Worm (Caenorhabditis elegans) whole organism, mixed stage, embryonic: ENCODE measurements around the gene K07D4.4.

Experiments
- M03D4.4 ChIP-seq: sonication (generic microtip); optimal IDR thresholded peaks from 2 replicates; lab custom pipeline; 2017; ENCODE audit warnings: mild to moderate bottlenecking, missing genetic modification characterization, missing compliant biosample characterization
- bed-3 ChIP-seq: fragments of 200-800 bp; sonication (Bioruptor generic); optimal IDR thresholded peaks from 3 replicates; lab custom pipeline; 2018; ENCODE audit warnings: mild to moderate bottlenecking, missing genetic modification characterization, moderate library complexity, missing compliant biosample characterization
- blmp-1 ChIP-seq: fragments of 150-350 bp; optimal IDR thresholded peaks from 2 replicates; lab custom pipeline; 2014; ENCODE audit warnings: missing biosample characterization, missing genetic modification characterization
- ceh-39 ChIP-seq: fragments of 150-350 bp; optimal IDR thresholded peaks from 2 replicates; lab custom pipeline; 2014; ENCODE audit warnings: missing biosample characterization, missing genetic modification characterization
- ceh-43 ChIP-seq: fragments of 200-800 bp; sonication (Bioruptor generic); optimal IDR thresholded peaks from 2 replicates; lab custom pipeline; 2018; ENCODE audit warnings: mild to moderate bottlenecking, missing genetic modification characterization, moderate library complexity, missing compliant biosample characterization
- ces-1 ChIP-seq: fragments of 150-350 bp; optimal IDR thresholded peaks from 2 replicates; lab custom pipeline; 2014; ENCODE audit warnings: missing biosample characterization, missing genetic modification reagents, missing genetic modification characterization
- cnd-1 ChIP-seq: fragments of 200-800 bp; sonication (Bioruptor generic); optimal IDR thresholded peaks from 2 replicates; lab custom pipeline; 2018; ENCODE audit warnings: mild to moderate bottlenecking, missing genetic modification characterization, missing compliant biosample characterization
- drap-1 ChIP-seq: fragments of 200-800 bp; sonication (Bioruptor generic); optimal IDR thresholded peaks from 3 replicates; lab custom pipeline; 2018; ENCODE audit warnings: mild to moderate bottlenecking, missing genetic modification characterization, missing compliant biosample characterization
- elt-1 ChIP-seq: sonication (generic microtip); optimal IDR thresholded peaks from 2 replicates; lab custom pipeline; 2017; ENCODE audit warnings: missing genetic modification characterization, mild to moderate bottlenecking, missing compliant biosample characterization, antibody characterized with exemption, moderate library complexity, borderline replicate concordance; ENCODE audit not compliant: insufficient read depth
- elt-3 ChIP-seq: fragments of 150-350 bp; optimal IDR thresholded peaks from 2 replicates; lab custom pipeline; 2014; ENCODE audit warnings: missing biosample characterization, missing genetic modification characterization
- flh-1 ChIP-seq: fragments of 200-800 bp; sonication (Bioruptor generic); optimal IDR thresholded peaks from 2 replicates; lab custom pipeline; 2018; ENCODE audit warnings: mild to moderate bottlenecking, missing genetic modification characterization, moderate library complexity, missing compliant biosample characterization
- ham-2 ChIP-seq: fragments of 200-800 bp; sonication (Bioruptor generic); optimal IDR thresholded peaks from 2 replicates; lab custom pipeline; 2018; ENCODE audit warnings: mild to moderate bottlenecking, missing genetic modification characterization, missing compliant biosample characterization
- hlh-1 ChIP-seq: fragments of 150-350 bp; optimal IDR thresholded peaks from 2 replicates; lab custom pipeline; 2014; ENCODE audit warnings: missing biosample characterization, missing genetic modification reagents, missing genetic modification characterization
- lin-13 ChIP-seq: fragments of 150-350 bp; optimal IDR thresholded peaks from 2 replicates; lab custom pipeline; 2014; ENCODE audit warnings: missing biosample characterization, missing genetic modification characterization
- lin-32 ChIP-seq: fragments of 200-800 bp; sonication (Bioruptor generic); optimal IDR thresholded peaks from 2 replicates; lab custom pipeline; 2018; ENCODE audit warnings: mild to moderate bottlenecking, missing genetic modification characterization, missing compliant biosample characterization
- lsy-2 ChIP-seq: fragments of 150-350 bp; optimal IDR thresholded peaks from 2 replicates; lab custom pipeline; 2014; ENCODE audit warnings: missing biosample characterization, missing genetic modification characterization
- mab-5 ChIP-seq: fragments of 150-350 bp; optimal IDR thresholded peaks from 2 replicates; lab custom pipeline; 2014; ENCODE audit warnings: missing biosample characterization, missing genetic modification characterization
- mep-1 ChIP-seq: fragments of 150-350 bp; optimal IDR thresholded peaks from 2 replicates; lab custom pipeline; 2017; ENCODE audit warnings: missing biosample characterization, missing genetic modification reagents, missing genetic modification characterization, inconsistent platforms
- mls-2 ChIP-seq: sonication (generic microtip); optimal IDR thresholded peaks from 2 replicates; lab custom pipeline; 2016; ENCODE audit warnings: mild to moderate bottlenecking, missing genetic modification characterization, moderate library complexity, missing compliant biosample characterization
- nhr-12 ChIP-seq: fragments of 150-350 bp; optimal IDR thresholded peaks from 2 replicates; lab custom pipeline; 2014; ENCODE audit warnings: missing biosample characterization, missing genetic modification characterization
- nhr-237 ChIP-seq: fragments of 150-350 bp; optimal IDR thresholded peaks from 2 replicates; lab custom pipeline; 2014; ENCODE audit warnings: missing biosample characterization, missing genetic modification characterization
- nhr-28 ChIP-seq: fragments of 150-350 bp; optimal IDR thresholded peaks from 2 replicates; lab custom pipeline; 2014; ENCODE audit warnings: missing biosample characterization, missing genetic modification characterization
- nhr-76 ChIP-seq: sonication (generic microtip); optimal IDR thresholded peaks from 2 replicates; lab custom pipeline; 2017; ENCODE audit warnings: missing biosample characterization, missing genetic modification characterization
- pha-4 ChIP-seq: fragments of 150-350 bp; optimal IDR thresholded peaks from 2 replicates; lab custom pipeline; 2018; ENCODE audit warnings: missing biosample characterization, missing genetic modification reagents, missing genetic modification characterization
- sem-2 ChIP-seq: fragments of 200-800 bp; sonication (Bioruptor generic); optimal IDR thresholded peaks from 2 replicates; lab custom pipeline; 2018; ENCODE audit warnings: mild to moderate bottlenecking, missing genetic modification characterization, missing compliant biosample characterization
- snpc-4 ChIP-seq: fragments of 150-350 bp; optimal IDR thresholded peaks from 2 replicates; lab custom pipeline; 2014; ENCODE audit warnings: missing biosample characterization, missing genetic modification characterization
- sptf-1 ChIP-seq: sonication (generic microtip); optimal IDR thresholded peaks from 2 replicates; lab custom pipeline; 2017; ENCODE audit warnings: mild to moderate bottlenecking, missing genetic modification characterization, moderate library complexity, missing compliant biosample characterization
- tbx-8 ChIP-seq: fragments of 200-800 bp; sonication (Bioruptor generic); optimal IDR thresholded peaks from 2 replicates; lab custom pipeline; 2018; ENCODE audit warnings: mild to moderate bottlenecking, missing genetic modification characterization, moderate library complexity, missing compliant biosample characterization
- unc-120 ChIP-seq: sonication (generic microtip); optimal IDR thresholded peaks from 2 replicates; lab custom pipeline; 2017; ENCODE audit warnings: missing genetic modification characterization, missing compliant biosample characterization; ENCODE audit not compliant: poor library complexity, severe bottlenecking
- unc-39 ChIP-seq: fragments of 150-350 bp; optimal IDR thresholded peaks from 2 replicates; lab custom pipeline; 2014; ENCODE audit warnings: missing biosample characterization, missing genetic modification characterization
- zip-8 ChIP-seq: fragments of 150-350 bp; optimal IDR thresholded peaks from 2 replicates; lab custom pipeline; 2014; ENCODE audit warnings: missing biosample characterization, missing genetic modification characterization
- ztf-11 ChIP-seq: fragments of 150-350 bp; optimal IDR thresholded peaks from 2 replicates; lab custom pipeline; 2014; ENCODE audit warnings: missing biosample characterization, missing genetic modification characterization

The K07D4.4 gene

ce11 chrII:4063997-4064396 lies 31.8 kb upstream of the K07D4.4 start, which contains the start of gene fbxb-118:
Gene fbxb-118, minus strand, starts transcription at chrII:4064097.
- TF ChIP-seq lin-13 (tag; lab: Kevin White, UChicago) = no peak
- TF ChIP-seq hlh-1 = no peak
- TF ChIP-seq ceh-43 (GFP tag; lab: Kevin White, UChicago) = no peak
- no peak for TF ChIP-seq flh-1 (GFP tag; lab: Kevin White, UChicago)
- TF ChIP-seq bed-3 (GFP tag; lab: Kevin White, UChicago) = no peak
- no peak for TF ChIP-seq unc-39
- no peak for TF ChIP-seq ceh-39 (tag; lab: Kevin White, UChicago)
- TF ChIP-seq nhr-76 (tag; lab: Kevin White, UChicago) = no peak
- no peak for TF ChIP-seq cnd-1
- TF ChIP-seq lsy-2 (tag; lab: Kevin White, UChicago) = no peak
- TF ChIP-seq elt-1 (tag; lab: Kevin White, UChicago) = no peak

DNA sequence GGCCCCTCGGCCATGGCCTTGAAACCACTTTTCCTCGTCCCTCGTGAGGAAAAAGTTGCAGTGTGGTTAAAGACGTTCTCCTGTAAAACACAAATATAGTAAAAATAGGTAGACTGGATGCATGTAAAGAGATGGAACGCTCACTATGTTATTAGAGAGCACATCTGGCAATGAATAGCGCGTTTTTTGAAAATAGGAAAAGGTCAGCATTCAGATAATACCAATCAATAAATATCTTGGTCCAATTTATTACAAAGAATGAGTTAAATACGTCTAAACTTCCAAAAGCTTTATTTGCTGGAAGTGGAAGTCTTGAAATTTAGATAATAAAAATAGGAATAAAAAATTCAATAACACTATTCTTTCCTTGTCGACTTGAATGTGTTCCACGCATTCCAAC lies 30.3 kb upstream of the K07D4.4 start, which contains the start of gene gadr-4:
gadr-4 (minus strand) TSS at position 101 of the 400 bp plus-strand sequence.
- TF ChIP-seq mls-2 (tag; lab: Kevin White, UChicago) (no peak), drap-1 (GFP tag; lab: Kevin White, UChicago) (no peak), mab-5 (no peak), nhr-237 (no peak), unc-39 (no peak), ceh-39 (tag; lab: Kevin White, UChicago) (no peak), sem-2 (no peak), flh-1 (GFP tag; lab: Kevin White, UChicago) (no peak), zip-8 (tag; lab: Kevin White, UChicago) (no peak)
- TF ChIP-seq, all 35 proteins: peak for 0

ce11 chrII:4049672-4050071 lies 17.5 kb upstream of the K07D4.4 start:
- TF ChIP-seq lsy-2 (tag; lab: Kevin White, UChicago) = peak; percentile 13

DNA sequence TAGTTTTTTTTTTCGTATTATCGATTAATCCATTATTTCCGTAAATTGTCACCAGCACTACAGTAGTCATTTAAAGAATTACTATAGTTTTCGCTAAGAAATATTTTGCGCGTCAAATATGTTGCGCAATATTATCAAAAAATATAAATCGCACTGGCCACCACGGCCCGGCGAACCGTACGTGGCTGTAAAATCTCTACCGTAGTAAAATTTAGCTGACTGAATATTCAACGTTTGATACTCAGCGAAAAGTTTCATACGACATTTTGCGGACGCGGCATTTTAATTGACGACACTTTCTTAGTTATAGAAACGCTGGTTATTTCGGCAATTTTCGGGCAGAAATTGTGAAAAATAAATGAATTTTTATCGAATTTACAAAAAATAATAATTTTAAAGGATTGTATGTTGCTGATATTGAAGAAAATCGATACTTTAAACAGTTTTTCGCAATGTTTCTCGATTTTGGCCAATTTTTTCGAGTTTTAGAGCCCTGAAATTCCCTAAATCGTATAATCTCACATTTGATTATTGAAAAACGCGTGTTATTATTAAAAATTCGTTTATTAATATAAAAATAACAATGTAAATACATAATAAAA lies 15.7 kb upstream of the K07D4.4 start:
- peak; percentile 50 for TF ChIP-seq lsy-2 (tag; lab: Kevin White, UChicago)
- peak; percentile 21 for TF ChIP-seq zip-8 (tag; lab: Kevin White, UChicago)

- TF ChIP-seq elt-3 (tag; lab: Kevin White, UChicago) (no peak), hlh-1 (no peak), ham-2 (GFP tag; lab: Kevin White, UChicago) (no peak), nhr-76 (tag; lab: Kevin White, UChicago) (no peak), bed-3 (GFP tag; lab: Kevin White, UChicago) (no peak), nhr-28 (no peak), snpc-4 (tag; lab: Kevin White, UChicago) (no peak), sptf-1 (no peak), flh-1 (GFP tag; lab: Kevin White, UChicago) (no peak), nhr-237 (no peak), cnd-1 (no peak), M03D4.4 (tag; lab: Kevin White, UChicago) (no peak), nhr-12 (no peak), blmp-1 (tag; lab: Kevin White, UChicago) (no peak), ztf-11 (tag; lab: Kevin White, UChicago) (no peak), sem-2 (no peak), elt-1 (tag; lab: Kevin White, UChicago) (no peak), unc-120 (tag; lab: Kevin White, UChicago) (no peak)
Measured at ce11 chrII:4045396-4045795, 13.2 kb upstream of the K07D4.4 start, which contains the start of gene K07D4.2. Gene K07D4.2, minus strand, starts transcription at chrII:4045496.

DNA sequence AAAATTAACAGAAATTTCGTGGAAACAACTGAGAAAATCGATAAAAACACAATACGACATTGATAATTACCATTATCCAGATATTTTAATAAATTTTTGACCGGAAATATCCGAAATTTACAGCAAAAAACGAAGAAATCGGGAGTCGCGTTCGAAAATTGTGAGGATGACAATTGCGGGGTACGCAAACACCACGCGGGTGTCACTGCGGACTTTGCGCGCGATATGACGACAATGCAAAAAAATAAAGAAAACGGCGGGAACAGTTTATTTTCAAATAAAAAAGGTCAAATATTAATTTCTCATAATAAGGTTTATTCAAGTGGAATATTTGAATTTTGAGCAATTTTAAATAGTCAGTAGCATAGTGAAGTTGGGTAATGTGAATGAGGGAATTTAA lies 12.2 kb upstream of the K07D4.4 start, which contains the start of gene rpn-11:
rpn-11 (minus strand) TSS at position 198 of the 400 bp plus-strand sequence.
- TF ChIP-seq nhr-237 = peak; percentile 64
- peak; percentile 54 for TF ChIP-seq sptf-1
- TF ChIP-seq ceh-39 (tag; lab: Kevin White, UChicago) = peak; percentile 21
- peak; percentile 53 for TF ChIP-seq mep-1 (tag; lab: Kevin White, UChicago)
- peak; percentile 59 for TF ChIP-seq pha-4
- TF ChIP-seq M03D4.4 (tag; lab: Kevin White, UChicago) = peak; percentile 46
- TF ChIP-seq tbx-8 = no peak
- TF ChIP-seq lin-13 (tag; lab: Kevin White, UChicago) = peak; percentile 56
- peak; percentile 36 for TF ChIP-seq ceh-43 (GFP tag; lab: Kevin White, UChicago)
- peak; percentile 89 for TF ChIP-seq lsy-2 (tag; lab: Kevin White, UChicago)
- TF ChIP-seq unc-120 (tag; lab: Kevin White, UChicago) = no peak
- TF ChIP-seq lin-32 = no peak
- peak; percentile 54 for TF ChIP-seq drap-1 (GFP tag; lab: Kevin White, UChicago)
- TF ChIP-seq ces-1 (GFP tag; lab: Kevin White, UChicago) = peak; percentile 78
